Worm (Caenorhabditis elegans) whole organism, early embryonic: ENCODE measurements around the gene pcf-11.

Experiments used
- B0310.2 ChIP-seq: sonication (generic microtip); optimal IDR thresholded peaks from 2 replicates; lab custom pipeline; 2016; ENCODE audit warnings: mild to moderate bottlenecking, missing genetic modification characterization, missing compliant biosample characterization
- F13C5.2 ChIP-seq: sonication (generic microtip); optimal IDR thresholded peaks from 2 replicates; lab custom pipeline; 2017; ENCODE audit warnings: mild to moderate bottlenecking, missing genetic modification characterization, inconsistent platforms, missing compliant biosample characterization
- aly-1 ChIP-seq: sonication (generic microtip); optimal IDR thresholded peaks from 2 replicates; lab custom pipeline; 2016; ENCODE audit warnings: missing genetic modification characterization, missing compliant biosample characterization
- ama-1 ChIP-seq: fragments of 150-350 bp; optimal IDR thresholded peaks from 2 replicates; lab custom pipeline; 2014
- ceh-13 ChIP-seq: fragments of 200-800 bp; sonication (Bioruptor generic); optimal IDR thresholded peaks from 2 replicates; lab custom pipeline; 2018; ENCODE audit warnings: mild to moderate bottlenecking, missing genetic modification characterization, missing compliant biosample characterization
- ceh-36 ChIP-seq: sonication (generic microtip); optimal IDR thresholded peaks from 2 replicates; lab custom pipeline; 2016; ENCODE audit warnings: missing genetic modification characterization, inconsistent platforms, missing compliant biosample characterization
- ets-7 ChIP-seq: sonication (generic microtip); optimal IDR thresholded peaks from 2 replicates; lab custom pipeline; 2016; ENCODE audit warnings: missing genotype, missing genetic modification characterization, missing compliant biosample characterization
- flt-1 ChIP-seq: fragments of 200-800 bp; sonication (Bioruptor generic); IDR thresholded peaks from 2 replicates; pipeline ENCODE4 v1.3.6; 2022; ENCODE audit warnings: missing genetic modification characterization, missing compliant biosample characterization
- hmbx-1 ChIP-seq: sonication (generic microtip); optimal IDR thresholded peaks from 2 replicates; lab custom pipeline; 2016; ENCODE audit warnings: mild to moderate bottlenecking, missing genetic modification characterization, missing compliant biosample characterization
- hmg-4 ChIP-seq: fragments of 200-800 bp; sonication (Bioruptor generic); optimal IDR thresholded peaks from 2 replicates; lab custom pipeline; 2018; ENCODE audit warnings: mild to moderate bottlenecking, missing genetic modification characterization, missing compliant biosample characterization
- hnd-1 ChIP-seq: sonication (generic microtip); optimal IDR thresholded peaks from 2 replicates; lab custom pipeline; 2016; ENCODE audit warnings: missing genetic modification characterization, missing compliant biosample characterization
- pes-1 ChIP-seq: fragments of 200-800 bp; sonication (Bioruptor generic); IDR thresholded peaks from 2 replicates; pipeline ENCODE4 v1.3.6; 2022; ENCODE audit warnings: missing genetic modification reagents, missing genetic modification characterization, missing compliant biosample characterization
- scrt-1 ChIP-seq: fragments of 200-800 bp; sonication (Bioruptor generic); IDR thresholded peaks from 2 replicates; pipeline ENCODE4 v1.3.6; 2022; ENCODE audit warnings: missing genetic modification characterization, missing compliant biosample characterization
- sea-1 ChIP-seq: fragments of 200-800 bp; sonication (Bioruptor generic); conservative IDR thresholded peaks from 2 replicates; pipeline ENCODE4 v1.3.6; 2022; ENCODE audit warnings: missing genetic modification characterization, missing compliant biosample characterization
- tbx-11 ChIP-seq: fragments of 200-800 bp; sonication (Bioruptor generic); IDR thresholded peaks from 2 replicates; pipeline ENCODE4 v1.3.6; 2022; ENCODE audit warnings: missing genetic modification characterization, missing compliant biosample characterization
- tbx-37 ChIP-seq: fragments of 200-800 bp; sonication (Bioruptor generic); conservative IDR thresholded peaks from 2 replicates; pipeline ENCODE4 v1.3.6; 2022; ENCODE audit warnings: missing genetic modification reagents, missing genetic modification characterization, missing compliant biosample characterization
- tra-4 ChIP-seq: sonication (generic microtip); optimal IDR thresholded peaks from 2 replicates; lab custom pipeline; 2017; ENCODE audit warnings: missing genetic modification characterization, missing compliant biosample characterization

pcf-11 gene

ce11 chrIII:5013915-5014346 is 10.8 kb upstream of the pcf-11 start:
- TF ChIP-seq aly-1 (tag; lab: Kevin White, UChicago), result peak; percentile 64
- no peak for TF ChIP-seq tra-4 (tag; lab: Kevin White, UChicago)
- 0 out of 2 replicates have a peak, but pooled peaks have one; percentile 39 for TF ChIP-seq sea-1 (GFP tag; lab: Robert Waterston, UW)
- peak; percentile 48; the same call in 1 of the 2 replicates for TF ChIP-seq pes-1 (GFP tag; lab: Robert Waterston, UW)
- TF ChIP-seq F13C5.2 (tag; lab: Kevin White, UChicago), result peak; percentile 74
- no peak for TF ChIP-seq tbx-37 (GFP tag; lab: Robert Waterston, UW)
- no peak for TF ChIP-seq ceh-36 (tag; lab: Kevin White, UChicago)
- TF ChIP-seq B0310.2 (tag; lab: Kevin White, UChicago), result no peak
- TF ChIP-seq ama-1, result no peak
- TF ChIP-seq ets-7, result no peak
- peak; percentile 14; the same call in 1 of the 2 replicates for TF ChIP-seq scrt-1
- 0 out of 2 replicates have a peak, but pooled peaks have one; percentile 3 for TF ChIP-seq tbx-11 (GFP tag; lab: Robert Waterston, UW)
- peak; percentile 88 for TF ChIP-seq hmg-4 (GFP tag; lab: Kevin White, UChicago)
- no peak for TF ChIP-seq ceh-13 (GFP tag; lab: Kevin White, UChicago)
- no peak for TF ChIP-seq hnd-1 (tag; lab: Kevin White, UChicago)
- no peak for TF ChIP-seq flt-1 (GFP tag; lab: Robert Waterston, UW)
- TF ChIP-seq hmbx-1 (tag; lab: Kevin White, UChicago), result no peak

ce11 chrIII:5017550-5017949 is 7.2 kb upstream of the pcf-11 start, which contains the start of gene larp-1:
larp-1 (minus strand) TSS chrIII:5017650.
- TF ChIP-seq sea-1 (GFP tag; lab: Robert Waterston, UW) (no peak), hmg-4 (GFP tag; lab: Kevin White, UChicago) (no peak), pes-1 (GFP tag; lab: Robert Waterston, UW) (no peak), aly-1 (tag; lab: Kevin White, UChicago) (no peak)

ce11 chrIII:5018116-5018689 is 6.5 kb upstream of the pcf-11 start, which contains the start of gene wip-1:
wip-1 (plus strand) TSS chrIII:5018639.
- TF ChIP-seq B0310.2 (tag; lab: Kevin White, UChicago) (no peak), tra-4 (tag; lab: Kevin White, UChicago) (peak; percentile 65), hmg-4 (GFP tag; lab: Kevin White, UChicago) (peak; percentile 95), F13C5.2 (tag; lab: Kevin White, UChicago) (peak; percentile 93), ceh-13 (GFP tag; lab: Kevin White, UChicago) (peak; percentile 22), pes-1 (GFP tag; lab: Robert Waterston, UW) (peak; percentile 77), sea-1 (GFP tag; lab: Robert Waterston, UW) (0 out of 2 replicates have a peak, but pooled peaks have one; percentile 35), aly-1 (tag; lab: Kevin White, UChicago) (peak; percentile 56), tbx-37 (GFP tag; lab: Robert Waterston, UW) (peak; percentile 67; the same call in 1 of the 2 replicates), ceh-36 (tag; lab: Kevin White, UChicago) (no peak), ets-7 (peak; percentile 44), tbx-11 (GFP tag; lab: Robert Waterston, UW) (peak; percentile 67), hmbx-1 (tag; lab: Kevin White, UChicago) (no peak), flt-1 (GFP tag; lab: Robert Waterston, UW) (peak; percentile 75), scrt-1 (peak; percentile 65), hnd-1 (tag; lab: Kevin White, UChicago) (no peak)

ce11 chrIII:5020924-5021323 is 3.8 kb upstream of the pcf-11 start, which contains the start of gene mdt-11:
mdt-11 (plus strand) TSS chrIII:5021224.
- no peak for TF ChIP-seq F13C5.2 (tag; lab: Kevin White, UChicago)
- TF ChIP-seq hmbx-1 (tag; lab: Kevin White, UChicago), result no peak
- TF ChIP-seq tbx-11 (GFP tag; lab: Robert Waterston, UW), result no peak
- TF ChIP-seq hmg-4 (GFP tag; lab: Kevin White, UChicago), result no peak
- TF ChIP-seq B0310.2 (tag; lab: Kevin White, UChicago), result no peak
- no peak for TF ChIP-seq sea-1 (GFP tag; lab: Robert Waterston, UW)
- no peak for TF ChIP-seq scrt-1
- no peak for TF ChIP-seq pes-1 (GFP tag; lab: Robert Waterston, UW)
- TF ChIP-seq ceh-36 (tag; lab: Kevin White, UChicago), result no peak
- no peak for TF ChIP-seq aly-1 (tag; lab: Kevin White, UChicago)
- no peak for TF ChIP-seq flt-1 (GFP tag; lab: Robert Waterston, UW)
- no peak for TF ChIP-seq hnd-1 (tag; lab: Kevin White, UChicago)
- no peak for TF ChIP-seq ceh-13 (GFP tag; lab: Kevin White, UChicago)
- TF ChIP-seq tbx-37 (GFP tag; lab: Robert Waterston, UW), result no peak

ce11 chrIII:5021689-5022088 is 3.0 kb upstream of the pcf-11 start, which contains the start of gene R144.3:
R144.3 (plus strand) TSS chrIII:5021989.
- TF ChIP-seq tbx-37 (GFP tag; lab: Robert Waterston, UW), result no peak
- no peak for TF ChIP-seq sea-1 (GFP tag; lab: Robert Waterston, UW)
- no peak for TF ChIP-seq ceh-36 (tag; lab: Kevin White, UChicago)
- no peak for TF ChIP-seq hnd-1 (tag; lab: Kevin White, UChicago)
- TF ChIP-seq B0310.2 (tag; lab: Kevin White, UChicago), result no peak
- no peak for TF ChIP-seq hmbx-1 (tag; lab: Kevin White, UChicago)
- no peak for TF ChIP-seq ceh-13 (GFP tag; lab: Kevin White, UChicago)
- no peak for TF ChIP-seq flt-1 (GFP tag; lab: Robert Waterston, UW)
- no peak for TF ChIP-seq pes-1 (GFP tag; lab: Robert Waterston, UW)
- TF ChIP-seq ets-7, result no peak
- no peak for TF ChIP-seq hmg-4 (GFP tag; lab: Kevin White, UChicago)
- no peak for TF ChIP-seq tra-4 (tag; lab: Kevin White, UChicago)
- no peak for TF ChIP-seq aly-1 (tag; lab: Kevin White, UChicago)
- no peak for TF ChIP-seq ama-1
- no peak for TF ChIP-seq F13C5.2 (tag; lab: Kevin White, UChicago)

- no peak for TF ChIP-seq tra-4 (tag; lab: Kevin White, UChicago)
- no peak for TF ChIP-seq tbx-37 (GFP tag; lab: Robert Waterston, UW)
- no peak for TF ChIP-seq aly-1 (tag; lab: Kevin White, UChicago)
- TF ChIP-seq B0310.2 (tag; lab: Kevin White, UChicago), result no peak
- TF ChIP-seq ama-1, result no peak
- no peak for TF ChIP-seq ceh-13 (GFP tag; lab: Kevin White, UChicago)
- TF ChIP-seq hmg-4 (GFP tag; lab: Kevin White, UChicago), result no peak
- TF ChIP-seq F13C5.2 (tag; lab: Kevin White, UChicago), result no peak
- TF ChIP-seq flt-1 (GFP tag; lab: Robert Waterston, UW), result no peak
- no peak for TF ChIP-seq sea-1 (GFP tag; lab: Robert Waterston, UW)
- no peak for TF ChIP-seq scrt-1
- no peak for TF ChIP-seq ceh-36 (tag; lab: Kevin White, UChicago)
- no peak for TF ChIP-seq hmbx-1 (tag; lab: Kevin White, UChicago)
- TF ChIP-seq pes-1 (GFP tag; lab: Robert Waterston, UW), result no peak
- TF ChIP-seq ets-7, result no peak
- TF ChIP-seq hnd-1 (tag; lab: Kevin White, UChicago), result no peak
Observed at ce11 chrIII:5022964-5023363, 1.8 kb upstream of the pcf-11 start, which contains the start of gene R144.13. R144.13 (plus strand) TSS chrIII:5023264.
